Worm (Caenorhabditis elegans) whole organism, early embryonic: ENCODE measurements around the gene T25B9.11.

ENCODE experiments used
- B0310.2 ChIP-seq: sonication (generic microtip); optimal IDR thresholded peaks from 2 replicates; lab custom pipeline; 2016; ENCODE audit warnings: mild to moderate bottlenecking, missing genetic modification characterization, missing compliant biosample characterization
- F13C5.2 ChIP-seq: sonication (generic microtip); optimal IDR thresholded peaks from 2 replicates; lab custom pipeline; 2017; ENCODE audit warnings: mild to moderate bottlenecking, missing genetic modification characterization, inconsistent platforms, missing compliant biosample characterization
- aly-1 ChIP-seq: sonication (generic microtip); optimal IDR thresholded peaks from 2 replicates; lab custom pipeline; 2016; ENCODE audit warnings: missing genetic modification characterization, missing compliant biosample characterization
- ama-1 ChIP-seq: fragments of 150-350 bp; optimal IDR thresholded peaks from 2 replicates; lab custom pipeline; 2014
- ceh-13 ChIP-seq: fragments of 200-800 bp; sonication (Bioruptor generic); optimal IDR thresholded peaks from 2 replicates; lab custom pipeline; 2018; ENCODE audit warnings: mild to moderate bottlenecking, missing genetic modification characterization, missing compliant biosample characterization
- ceh-36 ChIP-seq: sonication (generic microtip); optimal IDR thresholded peaks from 2 replicates; lab custom pipeline; 2016; ENCODE audit warnings: missing genetic modification characterization, inconsistent platforms, missing compliant biosample characterization
- ets-7 ChIP-seq: sonication (generic microtip); optimal IDR thresholded peaks from 2 replicates; lab custom pipeline; 2016; ENCODE audit warnings: missing genotype, missing genetic modification characterization, missing compliant biosample characterization
- flt-1 ChIP-seq: fragments of 200-800 bp; sonication (Bioruptor generic); IDR thresholded peaks from 2 replicates; pipeline ENCODE4 v1.3.6; 2022; ENCODE audit warnings: missing genetic modification characterization, missing compliant biosample characterization
- hmbx-1 ChIP-seq: sonication (generic microtip); optimal IDR thresholded peaks from 2 replicates; lab custom pipeline; 2016; ENCODE audit warnings: mild to moderate bottlenecking, missing genetic modification characterization, missing compliant biosample characterization
- hmg-4 ChIP-seq: fragments of 200-800 bp; sonication (Bioruptor generic); optimal IDR thresholded peaks from 2 replicates; lab custom pipeline; 2018; ENCODE audit warnings: mild to moderate bottlenecking, missing genetic modification characterization, missing compliant biosample characterization
- hnd-1 ChIP-seq: sonication (generic microtip); optimal IDR thresholded peaks from 2 replicates; lab custom pipeline; 2016; ENCODE audit warnings: missing genetic modification characterization, missing compliant biosample characterization
- pes-1 ChIP-seq: fragments of 200-800 bp; sonication (Bioruptor generic); IDR thresholded peaks from 2 replicates; pipeline ENCODE4 v1.3.6; 2022; ENCODE audit warnings: missing genetic modification reagents, missing genetic modification characterization, missing compliant biosample characterization
- scrt-1 ChIP-seq: fragments of 200-800 bp; sonication (Bioruptor generic); IDR thresholded peaks from 2 replicates; pipeline ENCODE4 v1.3.6; 2022; ENCODE audit warnings: missing genetic modification characterization, missing compliant biosample characterization
- sea-1 ChIP-seq: fragments of 200-800 bp; sonication (Bioruptor generic); conservative IDR thresholded peaks from 2 replicates; pipeline ENCODE4 v1.3.6; 2022; ENCODE audit warnings: missing genetic modification characterization, missing compliant biosample characterization
- tbx-11 ChIP-seq: fragments of 200-800 bp; sonication (Bioruptor generic); IDR thresholded peaks from 2 replicates; pipeline ENCODE4 v1.3.6; 2022; ENCODE audit warnings: missing genetic modification characterization, missing compliant biosample characterization
- tbx-37 ChIP-seq: fragments of 200-800 bp; sonication (Bioruptor generic); conservative IDR thresholded peaks from 2 replicates; pipeline ENCODE4 v1.3.6; 2022; ENCODE audit warnings: missing genetic modification reagents, missing genetic modification characterization, missing compliant biosample characterization
- tra-4 ChIP-seq: sonication (generic microtip); optimal IDR thresholded peaks from 2 replicates; lab custom pipeline; 2017; ENCODE audit warnings: missing genetic modification characterization, missing compliant biosample characterization

T25B9.11 gene

ce11 chrIV:10803973-10804372, 39.7 kb downstream of the T25B9.11 start:
- TF ChIP-seq tra-4 (tag; lab: Kevin White, UChicago) (no peak), scrt-1 (GFP tag; lab: Robert Waterston, UW) (no peak), ets-7 (no peak), tbx-11 (GFP tag; lab: Robert Waterston, UW) (no peak), tbx-37 (GFP tag; lab: Robert Waterston, UW) (no peak), ceh-36 (tag; lab: Kevin White, UChicago) (no peak), hnd-1 (tag; lab: Kevin White, UChicago) (no peak), pes-1 (GFP tag; lab: Robert Waterston, UW) (no peak), F13C5.2 (tag; lab: Kevin White, UChicago) (no peak), hmbx-1 (tag; lab: Kevin White, UChicago) (no peak), ama-1 (no peak), sea-1 (GFP tag; lab: Robert Waterston, UW) (no peak)

ce11 chrIV:10810820-10811219, 46.5 kb downstream of the T25B9.11 start:
- no peak for TF ChIP-seq flt-1 (GFP tag; lab: Robert Waterston, UW)
- TF ChIP-seq tbx-11 (GFP tag; lab: Robert Waterston, UW), result no peak
- TF ChIP-seq sea-1 (GFP tag; lab: Robert Waterston, UW), result no peak
- TF ChIP-seq ceh-13 (GFP tag; lab: Kevin White, UChicago), result no peak
- no peak for TF ChIP-seq B0310.2 (tag; lab: Kevin White, UChicago)
- TF ChIP-seq hnd-1 (tag; lab: Kevin White, UChicago), result no peak
- TF ChIP-seq tbx-37 (GFP tag; lab: Robert Waterston, UW), result no peak
- TF ChIP-seq hmbx-1 (tag; lab: Kevin White, UChicago), result no peak
- TF ChIP-seq tra-4 (tag; lab: Kevin White, UChicago), result no peak
- TF ChIP-seq F13C5.2 (tag; lab: Kevin White, UChicago), result no peak

- TF ChIP-seq ets-7 (no peak), hmbx-1 (tag; lab: Kevin White, UChicago) (no peak), tbx-11 (GFP tag; lab: Robert Waterston, UW) (no peak), F13C5.2 (tag; lab: Kevin White, UChicago) (no peak), pes-1 (GFP tag; lab: Robert Waterston, UW) (no peak), hmg-4 (GFP tag; lab: Kevin White, UChicago) (no peak), ceh-13 (GFP tag; lab: Kevin White, UChicago) (no peak), tbx-37 (GFP tag; lab: Robert Waterston, UW) (no peak), scrt-1 (GFP tag; lab: Robert Waterston, UW) (no peak), hnd-1 (tag; lab: Kevin White, UChicago) (no peak)
Measured at ce11 chrIV:10811388-10811787, 47.1 kb downstream of the T25B9.11 start.

DNA sequence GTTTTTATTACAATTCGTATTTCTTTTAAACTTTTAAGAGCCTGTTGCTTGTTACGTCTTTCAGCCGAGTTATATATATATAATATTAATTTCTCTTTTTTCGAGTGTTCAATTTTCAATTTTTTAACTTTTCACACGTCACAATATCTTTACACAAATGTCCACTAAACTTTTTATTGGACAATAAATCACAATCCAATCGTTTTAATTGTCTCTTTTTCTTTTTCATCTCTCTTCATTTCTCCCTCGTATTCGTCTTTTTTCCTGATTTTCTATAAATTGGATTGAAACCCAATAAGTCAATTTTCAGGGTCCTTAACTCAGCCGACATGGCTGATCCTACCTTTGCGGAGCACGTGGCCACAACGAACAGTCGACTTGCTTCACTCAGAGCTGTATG, 47.8 kb downstream of the T25B9.11 start, which contains the start of gene miz-1:
miz-1 (plus strand) TSS at position 301 of the 400 bp plus-strand sequence.
- TF ChIP-seq sea-1 (GFP tag; lab: Robert Waterston, UW) (no peak), pes-1 (GFP tag; lab: Robert Waterston, UW) (no peak), hmg-4 (GFP tag; lab: Kevin White, UChicago) (no peak), aly-1 (tag; lab: Kevin White, UChicago) (no peak), tbx-11 (GFP tag; lab: Robert Waterston, UW) (no peak), B0310.2 (tag; lab: Kevin White, UChicago) (no peak), tbx-37 (GFP tag; lab: Robert Waterston, UW) (no peak)
